Worm (Caenorhabditis elegans) whole organism, midembryonic: Measurements from ENCODE around the gene vav-1.
"Not testable (repeated sequence)": the region's sequence is repeated elsewhere in the genome, so short reads cannot be mapped to it uniquely, and the experiment has no call there.

ENCODE experiments used
- T22C8.4 ChIP-seq: fragments of 200-800 bp; sonication (Bioruptor generic); IDR thresholded peaks from 2 replicates; pipeline ENCODE4 v1.3.6; 2022; ENCODE audit warnings: missing genetic modification characterization, missing compliant biosample characterization
- cog-1 ChIP-seq: sonication (generic microtip); optimal IDR thresholded peaks from 2 replicates; lab custom pipeline; 2016; ENCODE audit warnings: missing genetic modification characterization, missing compliant biosample characterization
- flt-1 ChIP-seq: fragments of 200-800 bp; sonication (Bioruptor generic); IDR thresholded peaks from 2 replicates; pipeline ENCODE4 v1.3.6; 2022; ENCODE audit warnings: missing genetic modification characterization, missing compliant biosample characterization
- klf-2 ChIP-seq: fragments of 200-800 bp; sonication (Bioruptor generic); conservative IDR thresholded peaks from 2 replicates; pipeline ENCODE4 v1.3.6; 2022; ENCODE audit warnings: missing genetic modification reagents, missing genetic modification characterization, missing compliant biosample characterization
- med-1 ChIP-seq: sonication (generic microtip); optimal IDR thresholded peaks from 2 replicates; lab custom pipeline; 2017; ENCODE audit warnings: missing genetic modification characterization, mild to moderate bottlenecking, missing compliant biosample characterization, antibody characterized with exemption, missing genetic modification reagents; ENCODE audit not compliant: insufficient read depth
- ref-1 ChIP-seq: fragments of 200-800 bp; sonication (Bioruptor generic); conservative IDR thresholded peaks from 2 replicates; pipeline ENCODE4 v1.3.6; 2022; ENCODE audit warnings: missing genetic modification reagents, missing genetic modification characterization, missing compliant biosample characterization
- tab-1 ChIP-seq: fragments of 200-800 bp; sonication (Bioruptor generic); IDR thresholded peaks from 2 replicates; pipeline ENCODE4 v1.3.6; 2022; ENCODE audit warnings: missing genetic modification characterization, missing compliant biosample characterization
- ztf-23 ChIP-seq: fragments of 200-800 bp; sonication (Bioruptor generic); IDR thresholded peaks from 2 replicates; pipeline ENCODE4 v1.3.6; 2022; ENCODE audit warnings: missing genetic modification reagents, missing genetic modification characterization, missing compliant biosample characterization
- ztf-29 ChIP-seq: fragments of 200-800 bp; sonication (Bioruptor generic); IDR thresholded peaks from 2 replicates; pipeline ENCODE4 v1.3.6; 2022; ENCODE audit warnings: missing genetic modification reagents, missing genetic modification characterization, missing compliant biosample characterization

Gene vav-1

ce11 chrX:9208933-9209332 lies 23.0 kb downstream of the vav-1 start:
- TF ChIP-seq cog-1 (tag; lab: Kevin White, UChicago) (no peak), ztf-23 (GFP tag; lab: Robert Waterston, UW) (no peak), T22C8.4 (GFP tag; lab: Robert Waterston, UW) (no peak), med-1 (GFP tag; lab: Kevin White, UChicago) (no peak), flt-1 (GFP tag; lab: Robert Waterston, UW) (no peak), ref-1 (GFP tag; lab: Robert Waterston, UW) (no peak)

DNA sequence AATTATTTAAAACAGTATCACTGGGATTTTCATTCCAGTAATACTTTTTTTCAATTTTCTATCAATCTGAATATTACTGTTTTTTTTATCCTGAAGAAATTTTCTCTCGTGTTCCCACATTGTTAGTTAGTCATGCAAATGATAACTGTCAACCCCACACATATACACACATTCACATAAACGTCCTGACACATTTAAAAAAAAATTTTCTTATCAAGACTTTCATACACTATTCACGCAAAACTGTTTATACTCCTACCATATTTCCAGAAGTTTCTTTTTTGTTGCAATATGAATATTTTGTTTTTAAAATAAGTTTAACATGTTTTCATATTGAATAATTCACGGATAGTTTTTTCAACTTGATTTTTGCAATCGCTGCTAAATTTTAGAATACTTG lies 23.4 kb downstream of the vav-1 start:
- TF ChIP-seq cog-1 (tag; lab: Kevin White, UChicago) = no peak

ce11 chrX:9206731-9207130 lies 25.2 kb downstream of the vav-1 start:
- TF ChIP-seq ztf-23 (GFP tag; lab: Robert Waterston, UW) (no peak), ztf-29 (GFP tag; lab: Robert Waterston, UW) (no peak), klf-2 (GFP tag; lab: Robert Waterston, UW) (no peak), ref-1 (GFP tag; lab: Robert Waterston, UW) (no peak), tab-1 (GFP tag; lab: Robert Waterston, UW) (no peak), cog-1 (tag; lab: Kevin White, UChicago) (no peak), T22C8.4 (GFP tag; lab: Robert Waterston, UW) (no peak), med-1 (GFP tag; lab: Kevin White, UChicago) (no peak), flt-1 (GFP tag; lab: Robert Waterston, UW) (no peak)

DNA sequence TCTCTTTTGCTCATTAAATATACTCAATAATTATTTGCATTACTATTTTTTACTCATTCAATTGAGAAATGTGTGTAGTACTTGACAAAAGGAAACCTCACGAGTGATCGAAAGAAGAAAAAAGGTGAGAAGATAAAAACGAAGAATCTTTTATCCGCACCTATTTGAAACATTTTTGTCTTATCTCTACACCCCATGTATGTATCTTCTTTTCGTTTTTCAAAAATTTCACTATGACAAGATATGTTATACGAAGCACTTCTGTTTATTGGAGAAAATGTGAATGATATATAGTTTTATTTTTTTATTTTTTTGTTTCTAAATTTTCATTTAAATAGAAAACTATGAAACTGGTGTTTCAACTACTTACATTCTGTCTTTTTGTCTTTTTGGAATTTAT lies 27.0 kb downstream of the vav-1 start:
- TF ChIP-seq ref-1 (GFP tag; lab: Robert Waterston, UW) (no peak), T22C8.4 (GFP tag; lab: Robert Waterston, UW) (no peak), tab-1 (GFP tag; lab: Robert Waterston, UW) (no peak), med-1 (GFP tag; lab: Kevin White, UChicago) (no peak), klf-2 (GFP tag; lab: Robert Waterston, UW) (no peak), cog-1 (tag; lab: Kevin White, UChicago) (no peak), flt-1 (GFP tag; lab: Robert Waterston, UW) (no peak), ztf-23 (GFP tag; lab: Robert Waterston, UW) (no peak), ztf-29 (GFP tag; lab: Robert Waterston, UW) (no peak)

DNA sequence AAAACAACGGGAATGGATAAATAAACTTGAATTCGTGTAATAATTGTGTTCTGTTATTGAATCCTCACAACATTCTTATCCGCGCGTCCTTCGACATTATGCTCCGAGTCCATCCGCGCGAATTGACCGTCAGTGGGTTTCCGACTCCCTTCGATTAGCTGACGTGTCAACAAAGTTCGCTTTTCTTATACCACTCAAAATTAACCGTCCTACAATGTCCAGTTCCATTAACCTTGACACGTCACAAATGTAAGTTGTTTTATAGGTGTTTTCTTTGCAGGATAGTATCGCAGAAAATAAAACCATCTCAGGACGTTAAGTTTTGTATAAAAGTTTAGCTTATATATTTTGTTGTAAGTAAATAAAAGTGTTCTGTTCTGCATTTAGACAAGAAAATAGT lies 28.5 kb downstream of the vav-1 start, which contains the start of gene crb-3:
crb-3 (plus strand) TSS at position 301 of the 400 bp plus-strand sequence.
- not testable (repeated sequence) for TF ChIP-seq ref-1, flt-1, tab-1 (GFP tag; lab: Robert Waterston, UW)

ce11 chrX:9195375-9196098 lies 36.4 kb downstream of the vav-1 start:
- no peak for TF ChIP-seq tab-1 (GFP tag; lab: Robert Waterston, UW)
- TF ChIP-seq T22C8.4 (GFP tag; lab: Robert Waterston, UW) = no peak
- TF ChIP-seq flt-1 (GFP tag; lab: Robert Waterston, UW) = no peak
- no peak for TF ChIP-seq cog-1 (tag; lab: Kevin White, UChicago)
- TF ChIP-seq ztf-29 (GFP tag; lab: Robert Waterston, UW) = no peak
- no peak for TF ChIP-seq ztf-23 (GFP tag; lab: Robert Waterston, UW)

- TF ChIP-seq ref-1 (GFP tag; lab: Robert Waterston, UW) = no peak
- TF ChIP-seq med-1 (GFP tag; lab: Kevin White, UChicago) = no peak
- no peak for TF ChIP-seq ztf-29 (GFP tag; lab: Robert Waterston, UW)
- TF ChIP-seq ztf-23 (GFP tag; lab: Robert Waterston, UW) = no peak
- TF ChIP-seq klf-2 (GFP tag; lab: Robert Waterston, UW) = no peak
- TF ChIP-seq tab-1 (GFP tag; lab: Robert Waterston, UW) = no peak
- no peak for TF ChIP-seq cog-1 (tag; lab: Kevin White, UChicago)
- no peak for TF ChIP-seq flt-1 (GFP tag; lab: Robert Waterston, UW)
- no peak for TF ChIP-seq T22C8.4 (GFP tag; lab: Robert Waterston, UW)
Measured at ce11 chrX:9194081-9194480, 37.9 kb downstream of the vav-1 start.

DNA sequence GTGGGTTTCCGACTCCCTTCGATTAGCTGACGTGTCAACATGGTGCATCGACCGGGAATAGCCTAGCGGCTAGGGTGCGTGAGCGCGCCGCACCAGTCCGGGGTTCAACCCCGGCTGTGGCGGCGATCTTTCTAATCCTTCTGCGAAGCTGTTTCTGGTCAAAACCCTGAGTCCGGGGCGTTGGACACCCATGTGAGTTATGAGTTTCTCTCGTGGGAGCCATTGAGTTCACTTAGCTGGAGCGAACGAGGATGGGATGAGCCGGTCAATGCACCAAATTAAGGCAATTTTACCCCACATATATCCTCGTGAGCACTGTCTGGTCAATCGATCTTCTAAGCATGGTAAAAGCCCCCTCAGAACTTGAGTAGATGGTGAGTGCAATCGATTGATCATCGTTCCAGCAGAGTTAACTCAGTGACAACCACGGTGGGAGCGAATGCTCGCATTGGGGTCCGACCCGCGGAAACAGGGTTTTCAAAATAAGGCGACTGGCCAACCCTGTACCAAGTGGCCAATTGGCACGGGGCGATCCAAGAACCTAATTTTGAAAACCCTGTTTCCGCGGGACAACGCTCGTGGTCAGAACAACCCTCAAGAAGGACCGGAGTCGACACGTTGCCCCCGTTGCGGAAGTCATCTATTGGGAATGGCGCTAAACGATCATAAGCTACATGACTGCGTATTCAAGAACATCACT lies 40.0 kb downstream of the vav-1 start, which contains the start of gene Y81B9A.1:
Y81B9A.1 (plus strand) TSS at position 650 of the 700 bp plus-strand sequence.
- TF ChIP-seq cog-1 (tag; lab: Kevin White, UChicago) (no peak), flt-1 (GFP tag; lab: Robert Waterston, UW) (0 out of 2 replicates have a peak, but pooled peaks have one; percentile 6)

- TF ChIP-seq klf-2 (GFP tag; lab: Robert Waterston, UW) (no peak), T22C8.4 (GFP tag; lab: Robert Waterston, UW) (no peak), cog-1 (tag; lab: Kevin White, UChicago) (no peak), ztf-23 (GFP tag; lab: Robert Waterston, UW) (no peak), ref-1 (GFP tag; lab: Robert Waterston, UW) (no peak), med-1 (GFP tag; lab: Kevin White, UChicago) (no peak), flt-1 (GFP tag; lab: Robert Waterston, UW) (no peak), ztf-29 (GFP tag; lab: Robert Waterston, UW) (no peak), tab-1 (GFP tag; lab: Robert Waterston, UW) (no peak)
Measured at ce11 chrX:9183836-9184235, 48.1 kb downstream of the vav-1 start, which contains the start of gene Y81B9A.2. Y81B9A.2 (plus strand) TSS chrX:9184136.
